Fruit fly (Drosophila melanogaster) whole organism, prepupa: Measurements from ENCODE around the gene CG18661.

ENCODE experiments used
- Blimp-1 ChIP-seq: fragments of 200-800 bp; sonication (Bioruptor generic); optimal IDR thresholded peaks from 3 replicates; lab custom pipeline; 2017; ENCODE audit warnings: missing biosample characterization, missing genetic modification characterization, mild to moderate bottlenecking, moderate library complexity, missing genetic modification reagents
- Gug ChIP-seq: fragments of 200-800 bp; sonication (Bioruptor generic); IDR thresholded peaks from 2 replicates; pipeline ENCODE4 v1.3.6; 2022; ENCODE audit warnings: missing biosample characterization, missing genetic modification characterization
- OdsH ChIP-seq: fragments of 200-800 bp; sonication (Bioruptor generic); optimal IDR thresholded peaks from 3 replicates; lab custom pipeline; 2016; ENCODE audit warnings: missing biosample characterization, missing genetic modification characterization

dm6 chr2L:8958046-8958497 is 39.3 kb upstream of the CG18661 start:
- TF ChIP-seq OdsH (GFP tag; lab: Kevin White, UChicago) = peak; percentile 89
- peak; percentile 96 for TF ChIP-seq Gug (GFP tag; lab: Robert Waterston, UW)
- TF ChIP-seq Blimp-1 (GFP tag; lab: Kevin White, UChicago) = no peak
